Worm (Caenorhabditis elegans): ENCODE measurements around the gene pkhm-2.

The pkhm-2 gene

DNA sequence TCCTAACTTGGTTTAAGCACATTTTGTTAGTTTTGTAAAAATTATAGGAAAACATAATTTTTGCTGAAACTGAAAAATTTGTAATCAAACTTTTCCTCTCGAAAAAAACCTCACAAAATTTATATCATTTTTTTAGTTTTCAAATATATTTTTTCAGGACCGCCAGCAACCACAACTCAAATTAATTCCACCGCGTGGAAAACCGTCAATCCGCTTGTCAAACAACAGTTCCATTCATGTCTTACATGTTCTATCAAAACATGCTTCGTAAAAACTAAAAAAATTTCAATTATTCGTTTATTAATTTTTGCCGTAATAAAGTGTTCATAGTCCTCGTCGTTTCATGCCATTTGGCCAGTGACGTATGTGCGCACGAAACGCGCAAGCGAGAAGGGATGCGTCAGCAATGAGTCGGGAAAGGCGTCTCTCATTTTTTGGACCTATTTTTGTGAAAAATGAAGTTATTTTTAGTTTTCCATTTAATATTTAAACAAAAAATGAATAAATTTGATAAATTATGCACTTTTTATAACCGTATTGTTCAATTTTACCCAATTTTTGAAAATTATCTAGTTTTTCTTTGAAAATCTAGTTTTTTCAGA lies 7.9 kb downstream of the pkhm-2 start, which contains the start of gene ucr-2.2 (continued):
- TF ChIP-seq nhr-28 (tag; optimal IDR thresholded peaks at IDR 0.05), result peak; percentile 63
- TF ChIP-seq arid-1 (GFP tag; conservative IDR thresholded peaks at IDR 0.05), result peak; percentile 38; the same call in 1 of the 2 replicates
- TF ChIP-seq nhr-41 (GFP tag; IDR thresholded peaks at IDR 0.05), result no peak
- no peak for TF ChIP-seq pha-4 (GFP tag; IDR thresholded peaks at IDR 0.05)
- TF ChIP-seq pha-4 (tag; optimal IDR thresholded peaks at IDR 0.05), result no peak
- no peak for TF ChIP-seq jun-1 (tag; optimal IDR thresholded peaks at IDR 0.05)
- no peak for TF ChIP-seq gei-8 (GFP tag; optimal IDR thresholded peaks at IDR 0.05)
- no peak for TF ChIP-seq zip-11 (GFP tag; IDR thresholded peaks at IDR 0.05)
- TF ChIP-seq ces-1 (GFP tag; optimal IDR thresholded peaks at IDR 0.05), result no peak
- no peak for TF ChIP-seq ceh-32 (tag; optimal IDR thresholded peaks at IDR 0.05; ENCODE audit: poor library complexity)
- TF ChIP-seq Y75B8A.6 (GFP tag; IDR thresholded peaks at IDR 0.05), result no peak
- peak; percentile 91 for TF ChIP-seq nhr-42 (GFP tag; IDR thresholded peaks at IDR 0.05)
- TF ChIP-seq dpl-1 (GFP tag; optimal IDR thresholded peaks at IDR 0.05), result peak; percentile 83
- TF ChIP-seq F10B5.3 (tag; optimal IDR thresholded peaks at IDR 0.05), result peak; percentile 49
- no peak for TF ChIP-seq ceh-28 (tag; optimal IDR thresholded peaks at IDR 0.05)
- no peak for TF ChIP-seq R02D3.7 (tag; optimal IDR thresholded peaks at IDR 0.05)
- no peak for TF ChIP-seq madf-5 (GFP tag; IDR thresholded peaks at IDR 0.05)
- no peak for TF ChIP-seq mdt-29 (GFP tag; IDR thresholded peaks at IDR 0.05)
- TF ChIP-seq nhr-102 (tag; optimal IDR thresholded peaks at IDR 0.05), result peak; percentile 84
- no peak for TF ChIP-seq nhr-10 (tag; optimal IDR thresholded peaks at IDR 0.05)
- TF ChIP-seq ama-1 (optimal IDR thresholded peaks at IDR 0.05), result no peak
- TF ChIP-seq egl-27 (tag; optimal IDR thresholded peaks at IDR 0.05), result no peak
- TF ChIP-seq mxl-2 (GFP tag; conservative IDR thresholded peaks at IDR 0.05), result no peak
- TF ChIP-seq dve-1 (tag; optimal IDR thresholded peaks at IDR 0.05; ENCODE audit: insufficient read depth), result peak; percentile 94
- no peak for TF ChIP-seq F44E2.7 (GFP tag; IDR thresholded peaks at IDR 0.05)
- TF ChIP-seq lir-3 (tag; optimal IDR thresholded peaks at IDR 0.05), result no peak
- TF ChIP-seq nhr-237 (tag; optimal IDR thresholded peaks at IDR 0.05), result no peak
- TF ChIP-seq ceh-82 (tag; optimal IDR thresholded peaks at IDR 0.05), result no peak
- peak; percentile 35 for TF ChIP-seq fkh-10 (GFP tag; optimal IDR thresholded peaks at IDR 0.05)
- TF ChIP-seq Y5F2A.4 (GFP tag; optimal IDR thresholded peaks at IDR 0.05), result no peak
- no peak for TF ChIP-seq tag-97 (GFP tag; IDR thresholded peaks at IDR 0.05)
- TF ChIP-seq dmd-8 (GFP tag; IDR thresholded peaks at IDR 0.05), result no peak
- TF ChIP-seq unc-62 (GFP tag; optimal IDR thresholded peaks at IDR 0.05 in 1 of 2), result peak in 1 of 2 experiments; percentile 93
- no peak for TF ChIP-seq unc-62 (tag; optimal IDR thresholded peaks at IDR 0.05)
- TF ChIP-seq saeg-2 (GFP tag; IDR thresholded peaks at IDR 0.05), result peak; percentile 28; the same call in 1 of the 2 replicates
- TF ChIP-seq rbr-2 (tag; optimal IDR thresholded peaks at IDR 0.05), result peak; percentile 90
- peak in 1 of 2 experiments; percentile 88 for TF ChIP-seq lsy-2 (tag; optimal IDR thresholded peaks at IDR 0.05)
- TF ChIP-seq T26A8.4 (GFP tag; IDR thresholded peaks at IDR 0.05), result peak; percentile 43; the same call in 1 of the 2 replicates
- no peak for TF ChIP-seq daf-19 (GFP tag; conservative IDR thresholded peaks at IDR 0.05)
- TF ChIP-seq unc-39 (tag; optimal IDR thresholded peaks at IDR 0.05), result no peak
- TF ChIP-seq duxl-1 (tag; optimal IDR thresholded peaks at IDR 0.05; ENCODE audit: poor library complexity), result peak; percentile 74
- no peak for TF ChIP-seq ceh-62 (tag; optimal IDR thresholded peaks at IDR 0.05)
- TF ChIP-seq F49E8.2 (tag; optimal IDR thresholded peaks at IDR 0.05; ENCODE audit: borderline replicate concordance), result no peak
- TF ChIP-seq lin-39 (tag; optimal IDR thresholded peaks at IDR 0.05), result no peak
- no peak for TF ChIP-seq daf-16 (GFP tag; optimal IDR thresholded peaks at IDR 0.05)
- peak; percentile 75 for TF ChIP-seq daf-16 (tag; optimal IDR thresholded peaks at IDR 0.05)
- TF ChIP-seq nhr-25 (tag; optimal IDR thresholded peaks at IDR 0.05; ENCODE audit: borderline replicate concordance, insufficient read depth), result no peak
- TF ChIP-seq ztf-7 (tag; optimal IDR thresholded peaks at IDR 0.05), result peak; percentile 87
- peak in 1 of 2 experiments; percentile 41 for TF ChIP-seq mdl-1 (tag; optimal IDR thresholded peaks at IDR 0.05)
- TF ChIP-seq lin-13 (GFP tag; optimal IDR thresholded peaks at IDR 0.05), result peak; percentile 61
- TF ChIP-seq fos-1 (tag; optimal IDR thresholded peaks at IDR 0.05), result no peak
- no peak for TF ChIP-seq D1046.2 (GFP tag; IDR thresholded peaks at IDR 0.05)
